Fruit fly (Drosophila melanogaster) whole organism, prepupa: ENCODE data around the gene Alp12.

Source experiments
- CG16779 ChIP-seq: fragments of 200-800 bp; sonication (Bioruptor generic); optimal IDR thresholded peaks from 3 replicates; lab custom pipeline; 2017; ENCODE audit warnings: missing biosample characterization, mild to moderate bottlenecking, missing genetic modification characterization
- CG3919 ChIP-seq: fragments of 200-800 bp; sonication (Bioruptor generic); optimal IDR thresholded peaks from 3 replicates; lab custom pipeline; 2016; ENCODE audit warnings: missing biosample characterization, missing genetic modification characterization
- CG8319 ChIP-seq: fragments of 200-800 bp; sonication (Bioruptor generic); optimal IDR thresholded peaks from 3 replicates; lab custom pipeline; 2016; ENCODE audit warnings: missing biosample characterization, missing genetic modification characterization
- CG9139 ChIP-seq: fragments of 200-800 bp; sonication (Bioruptor generic); optimal IDR thresholded peaks from 3 replicates; lab custom pipeline; 2017; ENCODE audit warnings: missing biosample characterization, mild to moderate bottlenecking, missing genetic modification characterization
- Hr39 ChIP-seq: fragments of 200-800 bp; sonication (Bioruptor generic); optimal IDR thresholded peaks from 2 replicates; lab custom pipeline; 2016; ENCODE audit warnings: missing biosample characterization, missing genetic modification characterization
- Lpt ChIP-seq: fragments of 200-800 bp; sonication (Bioruptor generic); optimal IDR thresholded peaks from 3 replicates; lab custom pipeline; 2016; ENCODE audit warnings: missing biosample characterization, missing genetic modification characterization

- TF ChIP-seq Lpt: no peak
- no peak for TF ChIP-seq CG3919 (GFP tag; lab: Kevin White, UChicago)
- no peak for TF ChIP-seq Hr39 (GFP tag; lab: Kevin White, UChicago)
- TF ChIP-seq CG8319: no peak
- no peak for TF ChIP-seq CG9139 (GFP tag; lab: Kevin White, UChicago)
- no peak for TF ChIP-seq CG16779
Measured at dm6 chr2L:19380630-19381029, 43.2 kb upstream of the Alp12 start, which contains the start of gene CG17350.
